Fruit fly (Drosophila melanogaster) whole organism, prepupa: ENCODE data around the gene CG46270.

Source experiments
- CG10631 ChIP-seq: fragments of 200-800 bp; sonication (Bioruptor generic); optimal IDR thresholded peaks from 2 replicates; lab custom pipeline; 2016; ENCODE audit warnings: missing biosample characterization, missing genetic modification characterization
- CG10669 ChIP-seq: fragments of 200-800 bp; sonication (Bioruptor generic); optimal IDR thresholded peaks from 3 replicates; lab custom pipeline; 2018; ENCODE audit warnings: missing biosample characterization, mild to moderate bottlenecking, missing genetic modification characterization, moderate library complexity
- CG11762 ChIP-seq: fragments of 200-800 bp; sonication (Bioruptor generic); optimal IDR thresholded peaks from 3 replicates; lab custom pipeline; 2016; ENCODE audit warnings: missing biosample characterization, missing genetic modification characterization; ENCODE audit not compliant: insufficient read depth
- CG15336 ChIP-seq: fragments of 200-800 bp; sonication (Bioruptor generic); IDR thresholded peaks from 2 replicates; pipeline ENCODE4 v1.3.6; 2022; ENCODE audit warnings: missing biosample characterization, missing genetic modification characterization
- CG1621 ChIP-seq: fragments of 200-800 bp; sonication (Bioruptor generic); optimal IDR thresholded peaks from 3 replicates; lab custom pipeline; 2018; ENCODE audit warnings: missing biosample characterization, mild to moderate bottlenecking, missing genetic modification characterization
- CG16779 ChIP-seq: fragments of 200-800 bp; sonication (Bioruptor generic); optimal IDR thresholded peaks from 3 replicates; lab custom pipeline; 2017; ENCODE audit warnings: missing biosample characterization, mild to moderate bottlenecking, missing genetic modification characterization
- CG31627 ChIP-seq: fragments of 200-800 bp; sonication (Bioruptor generic); optimal IDR thresholded peaks from 3 replicates; lab custom pipeline; 2016; ENCODE audit warnings: missing biosample characterization, missing genetic modification characterization
- CG32006 ChIP-seq: fragments of 200-800 bp; sonication (Bioruptor generic); optimal IDR thresholded peaks from 3 replicates; lab custom pipeline; 2017; ENCODE audit warnings: missing biosample characterization, mild to moderate bottlenecking, missing genetic modification characterization
- CG34406 ChIP-seq: fragments of 200-800 bp; sonication (Bioruptor generic); optimal IDR thresholded peaks from 3 replicates; lab custom pipeline; 2016; ENCODE audit warnings: missing biosample characterization, missing genetic modification characterization
- CG3919 ChIP-seq: fragments of 200-800 bp; sonication (Bioruptor generic); optimal IDR thresholded peaks from 3 replicates; lab custom pipeline; 2016; ENCODE audit warnings: missing biosample characterization, missing genetic modification characterization
- CG4318 ChIP-seq: fragments of 200-800 bp; sonication (Bioruptor generic); optimal IDR thresholded peaks from 3 replicates; lab custom pipeline; 2017; ENCODE audit warnings: missing biosample characterization, mild to moderate bottlenecking, missing genetic modification characterization
- CG6163 ChIP-seq: fragments of 200-800 bp; sonication (Bioruptor generic); IDR thresholded peaks from 3 replicates; pipeline ENCODE4 v1.3.6; 2022; ENCODE audit warnings: missing biosample characterization, missing genetic modification characterization
- CG6276 ChIP-seq: fragments of 200-800 bp; sonication (Bioruptor generic); optimal IDR thresholded peaks from 2 replicates; lab custom pipeline; 2017; ENCODE audit warnings: missing biosample characterization, mild to moderate bottlenecking, missing genetic modification characterization
- CG6792 ChIP-seq: fragments of 200-800 bp; sonication (Bioruptor generic); optimal IDR thresholded peaks from 3 replicates; lab custom pipeline; 2016; ENCODE audit warnings: missing biosample characterization, missing genetic modification characterization
- CG6854 ChIP-seq: fragments of 200-800 bp; sonication (Bioruptor generic); optimal IDR thresholded peaks from 2 replicates; lab custom pipeline; 2017; ENCODE audit warnings: missing biosample characterization, mild to moderate bottlenecking, missing genetic modification characterization
- CG8632 ChIP-seq: fragments of 200-800 bp; sonication (Bioruptor generic); optimal IDR thresholded peaks from 3 replicates; lab custom pipeline; 2016; ENCODE audit warnings: missing biosample characterization, missing genetic modification characterization
- Eip78C ChIP-seq: fragments of 200-800 bp; sonication (Bioruptor generic); peaks from one replicate; lab custom pipeline; 2016; ENCODE audit warnings: missing biosample characterization, missing genetic modification characterization
- Eip93F ChIP-seq: fragments of 200-800 bp; sonication (Bioruptor generic); optimal IDR thresholded peaks from 2 replicates; lab custom pipeline; 2016; ENCODE audit warnings: missing biosample characterization, mild to moderate bottlenecking, missing genetic modification characterization
- Ets96B ChIP-seq: fragments of 200-800 bp; optimal IDR thresholded peaks from 2 replicates; lab custom pipeline; 2019; ENCODE audit warnings: missing biosample characterization, mild to moderate bottlenecking, missing genetic modification characterization, moderate library complexity
- Gug ChIP-seq: fragments of 200-800 bp; sonication (Bioruptor generic); IDR thresholded peaks from 2 replicates; pipeline ENCODE4 v1.3.6; 2022; ENCODE audit warnings: missing biosample characterization, missing genetic modification characterization
- Hr38 ChIP-seq: sonication (Bioruptor generic); optimal IDR thresholded peaks from 2 replicates; lab custom pipeline; 2016; ENCODE audit warnings: missing biosample characterization, missing genetic modification characterization
- Hr39 ChIP-seq: fragments of 200-800 bp; sonication (Bioruptor generic); optimal IDR thresholded peaks from 2 replicates; lab custom pipeline; 2016; ENCODE audit warnings: missing biosample characterization, missing genetic modification characterization
- Hr4 ChIP-seq: fragments of 200-800 bp; sonication (Bioruptor generic); optimal IDR thresholded peaks from 3 replicates; lab custom pipeline; 2016; ENCODE audit warnings: missing biosample characterization, missing genetic modification characterization
- Lpt ChIP-seq: fragments of 200-800 bp; sonication (Bioruptor generic); optimal IDR thresholded peaks from 3 replicates; lab custom pipeline; 2016; ENCODE audit warnings: missing biosample characterization, missing genetic modification characterization
- Met ChIP-seq: fragments of 200-800 bp; sonication (Bioruptor generic); optimal IDR thresholded peaks from 3 replicates; lab custom pipeline; 2016; ENCODE audit warnings: missing biosample characterization, missing genetic modification characterization
- Smox ChIP-seq: fragments of 200-800 bp; sonication (Bioruptor generic); optimal IDR thresholded peaks from 3 replicates; lab custom pipeline; 2016; ENCODE audit warnings: missing biosample characterization, missing genetic modification characterization
- achi ChIP-seq: fragments of 200-800 bp; sonication (Bioruptor generic); optimal IDR thresholded peaks from 3 replicates; lab custom pipeline; 2016; ENCODE audit warnings: missing biosample characterization, missing genetic modification characterization
- acj6 ChIP-seq: fragments of 200-800 bp; sonication (Bioruptor generic); optimal IDR thresholded peaks from 3 replicates; lab custom pipeline; 2016; ENCODE audit warnings: missing biosample characterization, missing genetic modification characterization
- cyc ChIP-seq: fragments of 200-800 bp; sonication (Bioruptor generic); optimal IDR thresholded peaks from 3 replicates; lab custom pipeline; 2016; ENCODE audit warnings: missing biosample characterization, missing genetic modification characterization
- dac ChIP-seq: fragments of 200-800 bp; sonication (Bioruptor generic); optimal IDR thresholded peaks from 2 replicates; lab custom pipeline; 2017; ENCODE audit warnings: missing biosample characterization, mild to moderate bottlenecking, missing genetic modification characterization
- dsx ChIP-seq: fragments of 200-800 bp; optimal IDR thresholded peaks from 3 replicates; lab custom pipeline; 2019; ENCODE audit warnings: missing biosample characterization, mild to moderate bottlenecking, missing genetic modification characterization, moderate library complexity; ENCODE audit not compliant: poor library complexity, severe bottlenecking
- esn ChIP-seq: fragments of 200-800 bp; sonication (Bioruptor generic); optimal IDR thresholded peaks from 2 replicates; lab custom pipeline; 2016; ENCODE audit warnings: missing biosample characterization, mild to moderate bottlenecking, missing genetic modification characterization, moderate library complexity
- fkh ChIP-seq: fragments of 200-800 bp; sonication (Bioruptor generic); optimal IDR thresholded peaks from 3 replicates; lab custom pipeline; 2017; ENCODE audit warnings: missing biosample characterization, mild to moderate bottlenecking, missing genetic modification characterization, moderate library complexity
- pdm3 ChIP-seq: fragments of 200-800 bp; sonication (Bioruptor generic); optimal IDR thresholded peaks from 3 replicates; lab custom pipeline; 2016; ENCODE audit warnings: missing biosample characterization, missing genetic modification characterization
- salr ChIP-seq, 2 experiments: fragments of 200-800 bp; sonication (Bioruptor generic); optimal IDR thresholded peaks; 3 replicates each; lab custom pipeline; 2016 to 2018; ENCODE audit warnings: missing biosample characterization in 2 of 2, missing genetic modification characterization in 2 of 2, mild to moderate bottlenecking in 1 of 2
- spab ChIP-seq: fragments of 200-800 bp; sonication (Bioruptor generic); optimal IDR thresholded peaks from 2 replicates; lab custom pipeline; 2017; ENCODE audit warnings: missing biosample characterization, mild to moderate bottlenecking, missing genetic modification characterization, missing genetic modification reagents
- ss ChIP-seq, 2 experiments: fragments of 200-800 bp; sonication (Bioruptor generic); optimal IDR thresholded peaks; 2 replicates in 1 of 2; 3 replicates in 1 of 2; lab custom pipeline; 2017 to 2018; ENCODE audit warnings: mild to moderate bottlenecking in 2 of 2, missing biosample characterization in 2 of 2, missing genetic modification characterization in 2 of 2, moderate library complexity in 1 of 2
- svp ChIP-seq: fragments of 200-800 bp; sonication (Bioruptor generic); peaks from one replicate; lab custom pipeline; 2016; ENCODE audit warnings: missing biosample characterization, missing genetic modification characterization
- topi ChIP-seq: fragments of 200-800 bp; sonication (Bioruptor generic); optimal IDR thresholded peaks from 3 replicates; lab custom pipeline; 2016; ENCODE audit warnings: missing biosample characterization, missing genetic modification characterization
- vri ChIP-seq: fragments of 200-800 bp; sonication (Bioruptor generic); optimal IDR thresholded peaks from 3 replicates; lab custom pipeline; 2016; ENCODE audit warnings: missing biosample characterization, mild to moderate bottlenecking, missing genetic modification characterization

The CG46270 gene

dm6 chr3R:10388128-10389026 lies 39.8 kb downstream of the CG46270 start, which contains the start of gene cwo:
TSS of gene cwo (plus strand) at chr3R:10388258.
- TF ChIP-seq CG15336 (GFP tag; lab: Robert Waterston, UW) (no peak), CG10669 (GFP tag; lab: Kevin White, UChicago) (no peak), CG8632 (GFP tag; lab: Kevin White, UChicago) (no peak), CG31627 (GFP tag; lab: Kevin White, UChicago) (no peak), CG6163 (GFP tag; lab: Robert Waterston, UW) (no peak), CG1621 (peak; percentile 6), CG6276 (GFP tag; lab: Kevin White, UChicago) (peak; percentile 29), ss (GFP tag; optimal IDR thresholded peaks at IDR 0.05; lab: Kevin White, UChicago) (peak; percentile 16 to 40), CG16779 (tag; lab: Kevin White, UChicago) (peak; percentile 17), Eip93F (GFP tag; lab: Kevin White, UChicago) (peak; percentile 43), vri (GFP tag; lab: Kevin White, UChicago) (peak; percentile 65), fkh (GFP tag; lab: Kevin White, UChicago) (peak; percentile 92), cyc (GFP tag; lab: Kevin White, UChicago) (no peak), CG6792 (GFP tag; lab: Kevin White, UChicago) (no peak), pdm3 (GFP tag; lab: Kevin White, UChicago) (no peak), dac (GFP tag; lab: Kevin White, UChicago) (no peak), esn (peak; percentile 1), CG3919 (GFP tag; lab: Kevin White, UChicago) (peak; percentile 30), Lpt (GFP tag; lab: Kevin White, UChicago) (peak; percentile 23), Smox (GFP tag; lab: Kevin White, UChicago) (peak; percentile 14), Gug (no peak), CG11762 (GFP tag; lab: Kevin White, UChicago) (no peak), Ets96B (no peak), CG4318 (GFP tag; lab: Kevin White, UChicago) (no peak), salr (GFP tag; optimal IDR thresholded peaks at IDR 0.05; lab: Kevin White, UChicago) (peak in 1 of 2 experiments; percentile 14), CG10631 (peak; percentile 25), acj6 (GFP tag; lab: Kevin White, UChicago) (no peak), Met (GFP tag; lab: Kevin White, UChicago) (no peak), dsx (peak; percentile 40), svp (peak; percentile 77), spab (GFP tag; lab: Kevin White, UChicago) (no peak), achi (GFP tag; lab: Kevin White, UChicago) (no peak), Hr38 (no peak), CG34406 (GFP tag; lab: Kevin White, UChicago) (no peak), CG6854 (GFP tag; lab: Kevin White, UChicago) (no peak), Eip78C (GFP tag; lab: Kevin White, UChicago) (peak; percentile 76)

- TF ChIP-seq Hr39 (GFP tag; lab: Kevin White, UChicago) = no peak
- TF ChIP-seq CG8632 (GFP tag; lab: Kevin White, UChicago) = no peak
- TF ChIP-seq CG32006 = peak; percentile 57
- no peak for TF ChIP-seq Gug
- no peak for TF ChIP-seq esn
- no peak for TF ChIP-seq topi (GFP tag; lab: Kevin White, UChicago)
- TF ChIP-seq CG10631 = no peak
- peak; percentile 24 for TF ChIP-seq Hr4
- peak; percentile 24 for TF ChIP-seq svp
- TF ChIP-seq, all 60 proteins: peak for 3
Measured at dm6 chr3R:10380025-10380424, 48.2 kb downstream of the CG46270 start.
